Worm (Caenorhabditis elegans): Measurements from ENCODE around the gene gst-22.

DNA sequence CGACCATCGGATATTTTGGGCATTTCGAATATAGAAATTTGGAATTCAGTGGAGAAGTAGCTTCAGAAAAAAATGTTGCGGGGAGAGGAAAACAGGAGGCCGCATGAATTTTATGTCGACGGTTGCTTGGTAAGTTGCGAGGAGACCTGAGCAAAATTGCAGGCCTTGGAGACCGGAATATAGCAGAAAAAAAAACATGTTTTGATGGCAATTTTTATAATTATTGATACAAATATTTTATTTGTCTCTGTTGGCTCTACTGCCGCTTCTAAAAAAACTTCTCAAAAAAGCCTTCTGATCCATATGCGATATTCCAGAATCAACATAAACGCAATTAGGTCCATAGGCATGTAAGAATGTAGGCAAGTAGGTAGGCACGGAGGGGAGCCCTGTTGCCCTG, 43.3 kb upstream of the gst-22 start, which contains the start of gene pacl-1:
- TF ChIP-seq fos-1 (tag; optimal IDR thresholded peaks at IDR 0.05) (no peak), ceh-82 (tag; optimal IDR thresholded peaks at IDR 0.05) (no peak), unc-39 (tag; optimal IDR thresholded peaks at IDR 0.05) (no peak), mep-1 (tag; optimal IDR thresholded peaks at IDR 0.05) (no peak), tra-1 (GFP tag; IDR thresholded peaks at IDR 0.05) (no peak), ztf-11 (tag; optimal IDR thresholded peaks at IDR 0.05) (no peak), nhr-10 (tag; optimal IDR thresholded peaks at IDR 0.05) (no peak), ces-1 (GFP tag; optimal IDR thresholded peaks at IDR 0.05) (no peak)

All from whole organism, L4 larva.